Fruit fly (Drosophila melanogaster) whole organism, adult: Measurements from ENCODE around the gene CG17272.

Experiments
- CG11617 ChIP-seq: fragments of 200-800 bp; sonication (Bioruptor generic); optimal IDR thresholded peaks from 2 replicates; lab custom pipeline; 2017; ENCODE audit warnings: mild to moderate bottlenecking, missing biosample characterization, missing genetic modification reagents, missing genetic modification characterization
- CG12768 ChIP-seq: fragments of 200-800 bp; sonication (Bioruptor generic); optimal IDR thresholded peaks from 2 replicates; lab custom pipeline; 2017; ENCODE audit warnings: missing biosample characterization, missing genetic modification characterization, mild to moderate bottlenecking, moderate library complexity, missing genetic modification reagents
- CG14711 ChIP-seq: fragments of 200-800 bp; sonication (Bioruptor generic); optimal IDR thresholded peaks from 2 replicates; lab custom pipeline; 2018; ENCODE audit warnings: missing biosample characterization, mild to moderate bottlenecking, missing genetic modification characterization, moderate library complexity
- CG1620 ChIP-seq: fragments of 200-800 bp; sonication (Bioruptor generic); optimal IDR thresholded peaks from 2 replicates; lab custom pipeline; 2016; ENCODE audit warnings: missing biosample characterization, missing genetic modification characterization
- CG33017 ChIP-seq: fragments of 200-800 bp; sonication (Bioruptor generic); optimal IDR thresholded peaks from 2 replicates; lab custom pipeline; 2018; ENCODE audit warnings: missing biosample characterization, mild to moderate bottlenecking, missing genetic modification characterization, moderate library complexity
- CG5204 ChIP-seq: fragments of 200-800 bp; sonication (Bioruptor generic); optimal IDR thresholded peaks from 2 replicates; lab custom pipeline; 2016; ENCODE audit warnings: missing biosample characterization, missing genetic modification characterization
- CG7045 ChIP-seq: fragments of 200-800 bp; sonication (Bioruptor generic); optimal IDR thresholded peaks from 2 replicates; lab custom pipeline; 2017; ENCODE audit warnings: missing biosample characterization, mild to moderate bottlenecking, missing genetic modification characterization
- CG7101 ChIP-seq: fragments of 200-800 bp; sonication (Bioruptor generic); optimal IDR thresholded peaks from 2 replicates; lab custom pipeline; 2018; ENCODE audit warnings: missing biosample characterization, mild to moderate bottlenecking, missing genetic modification characterization, moderate library complexity
- Clk ChIP-seq: fragments of 200-800 bp; sonication (Bioruptor generic); optimal IDR thresholded peaks from 2 replicates; lab custom pipeline; 2017; ENCODE audit warnings: missing biosample characterization, missing genetic modification characterization
- Crg-1 ChIP-seq: fragments of 200-800 bp; sonication (Bioruptor generic); optimal IDR thresholded peaks from 2 replicates; lab custom pipeline; 2016; ENCODE audit warnings: missing biosample characterization, missing genetic modification characterization
- Hr96 ChIP-seq: fragments of 200-800 bp; sonication (Bioruptor generic); optimal IDR thresholded peaks from 2 replicates; lab custom pipeline; 2016; ENCODE audit warnings: missing biosample characterization, missing genetic modification characterization
- Mnt ChIP-seq: fragments of 200-800 bp; sonication (Bioruptor generic); optimal IDR thresholded peaks from 2 replicates; lab custom pipeline; 2016; ENCODE audit warnings: missing biosample characterization, mild to moderate bottlenecking, missing genetic modification characterization
- bab1 ChIP-seq: fragments of 200-800 bp; sonication (Bioruptor generic); optimal IDR thresholded peaks from 3 replicates; lab custom pipeline; 2019; ENCODE audit warnings: missing biosample characterization, mild to moderate bottlenecking, missing genetic modification characterization, moderate library complexity
- cic ChIP-seq: fragments of 200-800 bp; sonication (Bioruptor generic); optimal IDR thresholded peaks from 2 replicates; lab custom pipeline; 2017; ENCODE audit warnings: missing biosample characterization, mild to moderate bottlenecking, missing genetic modification characterization, moderate library complexity
- cnc ChIP-seq, 2 experiments: fragments of >200 bp; optimal IDR thresholded peaks; 2 replicates each; lab custom pipeline; 2017
- kay ChIP-seq: fragments of 200-800 bp; sonication (Bioruptor generic); peaks from one replicate; lab custom pipeline; 2016; ENCODE audit warnings: missing biosample characterization, missing genetic modification characterization, borderline replicate concordance
- ovo ChIP-seq: fragments of 200-800 bp; sonication (Bioruptor generic); optimal IDR thresholded peaks from 2 replicates; lab custom pipeline; 2016; ENCODE audit warnings: missing biosample characterization, missing genetic modification characterization
- pad ChIP-seq: fragments of 200-800 bp; sonication (Bioruptor generic); optimal IDR thresholded peaks from 3 replicates; lab custom pipeline; 2017; ENCODE audit warnings: missing biosample characterization, missing genetic modification characterization, mild to moderate bottlenecking, moderate library complexity, missing genetic modification reagents
- tj ChIP-seq: fragments of 200-800 bp; sonication (Bioruptor generic); optimal IDR thresholded peaks from 3 replicates; lab custom pipeline; 2017; ENCODE audit warnings: missing biosample characterization, mild to moderate bottlenecking, missing genetic modification characterization, moderate library complexity
- toe ChIP-seq: fragments of 200-800 bp; sonication (Bioruptor generic); optimal IDR thresholded peaks from 2 replicates; lab custom pipeline; 2016; ENCODE audit warnings: missing biosample characterization, missing genetic modification characterization

The CG17272 gene

dm6 chr3R:20823704-20824454 lies at the start of gene CG17272:
Gene CG17272 (minus strand): TSS chr3R:20824239.
- TF ChIP-seq CG1620 (GFP tag; lab: Kevin White, UChicago), result no peak
- TF ChIP-seq toe (GFP tag; lab: Kevin White, UChicago), result no peak
- no peak for TF ChIP-seq pad (GFP tag; lab: Kevin White, UChicago)
- no peak for TF ChIP-seq bab1 (GFP tag; lab: Kevin White, UChicago)
- TF ChIP-seq Hr96 (GFP tag; lab: Kevin White, UChicago), result no peak
- TF ChIP-seq CG7101, result no peak
- TF ChIP-seq CG5204 (GFP tag; lab: Kevin White, UChicago), result no peak
- TF ChIP-seq CG7045 (GFP tag; lab: Kevin White, UChicago), result no peak
- TF ChIP-seq cic (GFP tag; lab: Kevin White, UChicago), result no peak
- TF ChIP-seq Mnt, result peak; percentile 27
- TF ChIP-seq CG14711, result no peak
- TF ChIP-seq cnc (optimal IDR thresholded peaks at IDR 0.05; lab: Kevin White, UChicago), result no peak
- no peak for TF ChIP-seq tj (GFP tag; lab: Kevin White, UChicago)
- TF ChIP-seq Clk, result no peak
- TF ChIP-seq ovo (GFP tag; lab: Kevin White, UChicago), result no peak
- peak; percentile 1 for TF ChIP-seq CG33017
- no peak for TF ChIP-seq kay

DNA sequence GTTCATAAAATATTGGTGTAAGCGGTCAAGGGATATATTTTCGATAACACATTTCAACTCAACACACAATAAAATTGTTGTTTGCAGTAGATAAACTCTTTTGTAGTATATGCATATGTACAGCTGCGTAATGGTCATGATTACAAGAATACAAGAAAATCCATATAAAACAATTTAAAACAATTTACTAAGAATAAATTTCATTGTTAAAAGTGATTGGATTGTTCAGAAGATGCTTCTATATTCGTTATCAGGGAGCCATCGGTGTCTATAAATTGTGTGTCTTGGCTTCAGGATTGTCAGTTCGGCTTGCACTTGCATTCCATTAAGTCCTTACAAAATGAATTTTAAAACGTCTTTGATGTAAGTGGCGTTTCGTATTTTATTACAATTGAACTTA lies 49.6 kb upstream of the CG17272 start, which contains the start of gene TotB:
Gene TotB, plus strand, starts transcription at position 301 of the 400 bp plus-strand sequence.
- TF ChIP-seq pad (GFP tag; lab: Kevin White, UChicago), result no peak
- TF ChIP-seq CG1620 (GFP tag; lab: Kevin White, UChicago), result no peak
- no peak for TF ChIP-seq CG12768 (GFP tag; lab: Kevin White, UChicago)
- no peak for TF ChIP-seq CG5204 (GFP tag; lab: Kevin White, UChicago)
- TF ChIP-seq CG11617 (GFP tag; lab: Kevin White, UChicago), result no peak
- TF ChIP-seq toe (GFP tag; lab: Kevin White, UChicago), result no peak
- TF ChIP-seq cnc (optimal IDR thresholded peaks at IDR 0.05; lab: Kevin White, UChicago), result no peak
- no peak for TF ChIP-seq ovo (GFP tag; lab: Kevin White, UChicago)
- TF ChIP-seq Hr96 (GFP tag; lab: Kevin White, UChicago), result no peak
- no peak for TF ChIP-seq kay

- TF ChIP-seq kay (no peak), toe (GFP tag; lab: Kevin White, UChicago) (no peak), Mnt (no peak), tj (GFP tag; lab: Kevin White, UChicago) (no peak), Hr96 (GFP tag; lab: Kevin White, UChicago) (no peak), CG11617 (GFP tag; lab: Kevin White, UChicago) (no peak)
Observed at dm6 chr3R:20872688-20873087, 48.6 kb upstream of the CG17272 start, which contains the start of gene TotC. Gene TotC (plus strand): TSS chr3R:20872988.

DNA sequence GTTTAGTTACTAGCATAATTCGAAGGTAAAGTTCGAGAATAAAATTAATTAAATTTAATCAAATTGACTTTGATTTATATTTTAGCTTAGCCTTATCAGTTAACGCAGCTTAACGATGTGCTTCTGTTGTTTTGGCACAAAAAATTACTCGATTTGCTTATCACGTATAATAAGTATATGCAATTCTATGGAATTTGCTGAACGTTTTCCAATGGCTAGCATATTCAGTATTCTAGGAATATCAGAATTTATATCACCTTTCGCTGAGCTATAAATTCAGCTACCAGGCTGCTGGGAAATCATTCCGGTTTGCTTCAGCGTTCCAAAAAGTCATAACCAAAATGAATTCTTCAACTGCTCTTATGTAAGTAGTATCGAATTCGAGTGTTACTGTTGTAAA lies 46.7 kb upstream of the CG17272 start, which contains the start of gene TotA:
Gene TotA, plus strand, starts transcription at position 301 of the 400 bp plus-strand sequence.
- TF ChIP-seq CG5204 (GFP tag; lab: Kevin White, UChicago), result no peak
- TF ChIP-seq CG14711, result no peak
- no peak for TF ChIP-seq Clk
- no peak for TF ChIP-seq CG12768 (GFP tag; lab: Kevin White, UChicago)
- no peak for TF ChIP-seq cic (GFP tag; lab: Kevin White, UChicago)
- TF ChIP-seq CG1620 (GFP tag; lab: Kevin White, UChicago), result no peak
- no peak for TF ChIP-seq Crg-1 (GFP tag; lab: Kevin White, UChicago)
- no peak for TF ChIP-seq cnc (optimal IDR thresholded peaks at IDR 0.05; lab: Kevin White, UChicago)
- TF ChIP-seq pad (GFP tag; lab: Kevin White, UChicago), result no peak
- no peak for TF ChIP-seq ovo (GFP tag; lab: Kevin White, UChicago)
- TF ChIP-seq CG7101, result no peak

dm6 chr3R:20866204-20866603 lies 42.2 kb upstream of the CG17272 start, which contains the start of gene KaiR1D:
Gene KaiR1D (minus strand): TSS chr3R:20866231.
- no peak for TF ChIP-seq toe (GFP tag; lab: Kevin White, UChicago)
- peak; percentile 27 for TF ChIP-seq CG14711

DNA sequence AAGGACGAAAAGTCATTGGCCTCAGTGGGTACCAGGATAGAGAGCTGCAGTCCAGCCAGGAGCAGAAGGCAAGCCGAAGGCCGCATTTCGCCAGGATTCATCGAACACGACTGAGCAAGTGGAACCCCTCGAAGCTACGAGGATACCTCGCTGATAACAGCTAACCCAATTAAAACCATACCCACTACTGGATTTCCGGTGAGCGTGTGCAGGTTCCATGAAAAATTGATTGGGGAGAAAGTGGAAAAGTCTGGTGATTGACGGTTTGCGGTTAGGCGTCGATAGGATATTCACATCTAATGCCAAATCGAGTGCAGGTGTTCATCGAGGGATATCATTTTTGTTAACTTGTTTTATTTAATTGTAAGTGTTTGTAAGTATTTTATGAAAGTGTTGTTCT lies 35.8 kb upstream of the CG17272 start, which contains the start of gene Ir93a:
Gene Ir93a, minus strand, starts transcription at position 101 of the 400 bp plus-strand sequence.
- TF ChIP-seq CG7045 (GFP tag; lab: Kevin White, UChicago), result no peak
- TF ChIP-seq Hr96 (GFP tag; lab: Kevin White, UChicago), result no peak
- no peak for TF ChIP-seq cnc (optimal IDR thresholded peaks at IDR 0.05; lab: Kevin White, UChicago)
- TF ChIP-seq CG5204 (GFP tag; lab: Kevin White, UChicago), result no peak
- no peak for TF ChIP-seq CG12768 (GFP tag; lab: Kevin White, UChicago)
- no peak for TF ChIP-seq CG7101
- no peak for TF ChIP-seq Crg-1 (GFP tag; lab: Kevin White, UChicago)
- no peak for TF ChIP-seq ovo (GFP tag; lab: Kevin White, UChicago)
